Worm (Caenorhabditis elegans): ENCODE data around the gene acr-5.

Gene acr-5

ce11 chrIII:6514673-6515072 lies at the start of gene acr-5:
Gene acr-5 (minus strand): TSS chrIII:6514773.
- TF ChIP-seq hmbx-1 (tag; optimal IDR thresholded peaks at IDR 0.05) = no peak
- TF ChIP-seq flt-1 (GFP tag; IDR thresholded peaks at IDR 0.05) = no peak
- TF ChIP-seq ceh-13 (GFP tag; optimal IDR thresholded peaks at IDR 0.05) = no peak
- TF ChIP-seq F13C5.2 (tag; optimal IDR thresholded peaks at IDR 0.05) = no peak
- TF ChIP-seq hnd-1 (tag; optimal IDR thresholded peaks at IDR 0.05) = no peak

ce11 chrIII:6558487-6558886 lies 43.9 kb upstream of the acr-5 start, which contains the start of gene C09E7.8:
Gene C09E7.8 (minus strand): TSS chrIII:6558587.
- no peak for TF ChIP-seq hnd-1 (tag; optimal IDR thresholded peaks at IDR 0.05)
- no peak for TF ChIP-seq hmg-4 (GFP tag; optimal IDR thresholded peaks at IDR 0.05)
- no peak for TF ChIP-seq tbx-11 (GFP tag; IDR thresholded peaks at IDR 0.05)
- TF ChIP-seq sea-1 (GFP tag; conservative IDR thresholded peaks at IDR 0.05) = no peak
- TF ChIP-seq tra-4 (tag; optimal IDR thresholded peaks at IDR 0.05) = no peak
- no peak for TF ChIP-seq pes-1 (GFP tag; IDR thresholded peaks at IDR 0.05)
- no peak for TF ChIP-seq ama-1 (optimal IDR thresholded peaks at IDR 0.05)
- no peak for TF ChIP-seq scrt-1 (GFP tag; IDR thresholded peaks at IDR 0.05)
- no peak for TF ChIP-seq hmbx-1 (tag; optimal IDR thresholded peaks at IDR 0.05)

ce11 chrIII:6551187-6552058 lies 36.9 kb upstream of the acr-5 start, which contains the start of gene C09E7.7:
Gene C09E7.7 (minus strand): TSS chrIII:6551243.
- peak; percentile 39 for TF ChIP-seq hmg-4 (GFP tag; optimal IDR thresholded peaks at IDR 0.05)
- TF ChIP-seq ets-7 (tag; optimal IDR thresholded peaks at IDR 0.05) = peak; percentile 50
- TF ChIP-seq tbx-11 (GFP tag; IDR thresholded peaks at IDR 0.05) = peak; percentile 24; the same call in 1 of the 2 replicates
- TF ChIP-seq sea-1 (GFP tag; conservative IDR thresholded peaks at IDR 0.05) = peak; percentile 71
- TF ChIP-seq aly-1 (tag; optimal IDR thresholded peaks at IDR 0.05) = peak; percentile 73
- TF ChIP-seq tbx-37 (GFP tag; conservative IDR thresholded peaks at IDR 0.05) = peak; percentile 74
- peak; percentile 60 for TF ChIP-seq pes-1 (GFP tag; IDR thresholded peaks at IDR 0.05)

ce11 chrIII:6536945-6537568 lies 22.5 kb upstream of the acr-5 start, which contains the start of gene C09E7.4:
Gene C09E7.4 (minus strand): TSS chrIII:6536995.
- TF ChIP-seq ama-1 (optimal IDR thresholded peaks at IDR 0.05) (no peak), F13C5.2 (tag; optimal IDR thresholded peaks at IDR 0.05) (peak; percentile 65), ceh-36 (tag; optimal IDR thresholded peaks at IDR 0.05) (peak; percentile 9), tra-4 (tag; optimal IDR thresholded peaks at IDR 0.05) (no peak), pes-1 (GFP tag; IDR thresholded peaks at IDR 0.05) (no peak; the same call in 1 of the 2 replicates), hnd-1 (tag; optimal IDR thresholded peaks at IDR 0.05) (no peak), hmg-4 (GFP tag; optimal IDR thresholded peaks at IDR 0.05) (no peak), tbx-11 (GFP tag; IDR thresholded peaks at IDR 0.05) (no peak), scrt-1 (GFP tag; IDR thresholded peaks at IDR 0.05) (no peak), ets-7 (tag; optimal IDR thresholded peaks at IDR 0.05) (peak; percentile 22), sea-1 (GFP tag; conservative IDR thresholded peaks at IDR 0.05) (no peak), aly-1 (tag; optimal IDR thresholded peaks at IDR 0.05) (peak; percentile 38), ceh-13 (GFP tag; optimal IDR thresholded peaks at IDR 0.05) (no peak), tbx-37 (GFP tag; conservative IDR thresholded peaks at IDR 0.05) (no peak), B0310.2 (tag; optimal IDR thresholded peaks at IDR 0.05) (no peak), flt-1 (GFP tag; IDR thresholded peaks at IDR 0.05) (no peak), hmbx-1 (tag; optimal IDR thresholded peaks at IDR 0.05) (no peak)

- no peak for TF ChIP-seq ceh-36 (tag; optimal IDR thresholded peaks at IDR 0.05)
- TF ChIP-seq hnd-1 (tag; optimal IDR thresholded peaks at IDR 0.05) = no peak
- no peak for TF ChIP-seq F13C5.2 (tag; optimal IDR thresholded peaks at IDR 0.05)
- no peak for TF ChIP-seq sea-1 (GFP tag; conservative IDR thresholded peaks at IDR 0.05)
- no peak for TF ChIP-seq scrt-1 (GFP tag; IDR thresholded peaks at IDR 0.05)
- no peak for TF ChIP-seq tbx-11 (GFP tag; IDR thresholded peaks at IDR 0.05)
- no peak for TF ChIP-seq aly-1 (tag; optimal IDR thresholded peaks at IDR 0.05)
- no peak for TF ChIP-seq flt-1 (GFP tag; IDR thresholded peaks at IDR 0.05)
- no peak for TF ChIP-seq ets-7 (tag; optimal IDR thresholded peaks at IDR 0.05)
- TF ChIP-seq ceh-13 (GFP tag; optimal IDR thresholded peaks at IDR 0.05) = no peak
Observed at ce11 chrIII:6532647-6533046, 18.1 kb upstream of the acr-5 start, which contains the start of gene srxa-5. Gene srxa-5 (plus strand): TSS chrIII:6532947.

ce11 chrIII:6531099-6531498 lies 16.5 kb upstream of the acr-5 start, which contains the start of gene C09E7.11:
Gene C09E7.11 (plus strand): TSS chrIII:6531399.
- TF ChIP-seq hnd-1 (tag; optimal IDR thresholded peaks at IDR 0.05) = no peak
- TF ChIP-seq B0310.2 (tag; optimal IDR thresholded peaks at IDR 0.05) = no peak
- TF ChIP-seq ceh-13 (GFP tag; optimal IDR thresholded peaks at IDR 0.05) = no peak
- TF ChIP-seq scrt-1 (GFP tag; IDR thresholded peaks at IDR 0.05) = no peak
- no peak for TF ChIP-seq tbx-11 (GFP tag; IDR thresholded peaks at IDR 0.05)
- no peak for TF ChIP-seq flt-1 (GFP tag; IDR thresholded peaks at IDR 0.05)
- no peak for TF ChIP-seq pes-1 (GFP tag; IDR thresholded peaks at IDR 0.05)
- TF ChIP-seq aly-1 (tag; optimal IDR thresholded peaks at IDR 0.05) = no peak
- no peak for TF ChIP-seq hmbx-1 (tag; optimal IDR thresholded peaks at IDR 0.05)
- no peak for TF ChIP-seq ets-7 (tag; optimal IDR thresholded peaks at IDR 0.05)

- no peak for TF ChIP-seq hnd-1 (tag; optimal IDR thresholded peaks at IDR 0.05)
- no peak for TF ChIP-seq aly-1 (tag; optimal IDR thresholded peaks at IDR 0.05)
- no peak for TF ChIP-seq ets-7 (tag; optimal IDR thresholded peaks at IDR 0.05)
- no peak for TF ChIP-seq B0310.2 (tag; optimal IDR thresholded peaks at IDR 0.05)
- no peak for TF ChIP-seq F13C5.2 (tag; optimal IDR thresholded peaks at IDR 0.05)
Observed at ce11 chrIII:6527902-6528301, 13.3 kb upstream of the acr-5 start, which contains the start of gene pqn-10. Gene pqn-10 (plus strand): TSS chrIII:6528202.
